Worm (Caenorhabditis elegans) whole organism, L4/young adult: ENCODE measurements around the gene gst-37.

ENCODE experiments used
- W03F9.2 ChIP-seq: fragments of 150-350 bp; optimal IDR thresholded peaks from 2 replicates; lab custom pipeline; 2014; ENCODE audit warnings: missing biosample characterization, missing genetic modification characterization
- dao-5 ChIP-seq: sonication (generic microtip); optimal IDR thresholded peaks from 2 replicates; lab custom pipeline; 2016; ENCODE audit warnings: missing genotype, missing genetic modification characterization, moderate library complexity, missing compliant biosample characterization

DNA sequence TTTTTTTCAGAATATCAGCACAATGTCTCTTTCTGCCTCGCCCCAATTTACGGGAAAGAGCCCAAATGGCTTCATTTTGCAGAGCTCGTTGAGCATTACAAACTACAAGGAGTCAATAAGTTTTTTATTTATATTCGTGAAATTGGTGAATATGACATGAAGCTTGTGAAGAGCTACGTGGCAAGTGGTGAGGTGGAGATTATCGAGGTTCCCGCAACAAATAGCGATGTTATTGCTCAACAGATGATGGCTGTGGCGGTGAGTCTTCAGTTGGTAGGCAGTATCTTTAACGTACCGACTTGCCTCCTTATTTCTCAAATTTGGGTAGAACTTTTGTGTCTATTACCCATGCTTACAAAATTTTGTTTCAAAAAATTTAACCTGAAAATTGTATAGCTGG lies 7.1 kb downstream of the gst-37 start:
- TF ChIP-seq W03F9.2 (tag; lab: Kevin White, UChicago) (no peak), dao-5 (tag; lab: Kevin White, UChicago) (no peak)
